Worm (Caenorhabditis elegans) whole organism, young adult: ENCODE data around the gene H20J04.6.
A peak's percentile ranks its signal among the peaks of the same experiment; 100 is the strongest.

ENCODE experiments used
- C06A6.2 ChIP-seq: fragments of 200-800 bp; sonication (Bioruptor generic); conservative IDR thresholded peaks from 2 replicates; pipeline ENCODE4 v1.3.6; 2022; ENCODE audit warnings: missing genetic modification characterization, missing compliant biosample characterization
- C17E4.6 ChIP-seq: fragments of 200-800 bp; sonication (Bioruptor generic); IDR thresholded peaks from 2 replicates; pipeline ENCODE4 v1.3.6; 2022; ENCODE audit warnings: missing genetic modification reagents, missing genetic modification characterization, missing compliant biosample characterization
- F10E7.11 ChIP-seq: sonication (generic microtip); optimal IDR thresholded peaks from 2 replicates; lab custom pipeline; 2017; ENCODE audit warnings: mild to moderate bottlenecking, missing genetic modification characterization, moderate library complexity, missing compliant biosample characterization
- F23B12.7 ChIP-seq: sonication (generic microtip); optimal IDR thresholded peaks from 2 replicates; lab custom pipeline; 2017; ENCODE audit warnings: missing genetic modification characterization, mild to moderate bottlenecking, missing compliant biosample characterization, antibody characterized with exemption, moderate library complexity; ENCODE audit not compliant: insufficient read depth
- F52B5.7 ChIP-seq: sonication (generic microtip); optimal IDR thresholded peaks from 2 replicates; lab custom pipeline; 2016; ENCODE audit warnings: mild to moderate bottlenecking, missing genetic modification characterization, missing compliant biosample characterization
- F55B11.4 ChIP-seq: sonication (generic microtip); optimal IDR thresholded peaks from 2 replicates; lab custom pipeline; 2016; ENCODE audit warnings: missing compliant biosample characterization, missing genetic modification characterization, borderline replicate concordance; ENCODE audit not compliant: insufficient read depth
- F57A8.1 ChIP-seq: fragments of 200-800 bp; sonication (Bioruptor generic); optimal IDR thresholded peaks from 2 replicates; lab custom pipeline; 2018; ENCODE audit warnings: mild to moderate bottlenecking, missing genetic modification characterization, moderate library complexity, missing compliant biosample characterization
- Y95B8A.8 ChIP-seq: fragments of 200-800 bp; sonication (Bioruptor generic); IDR thresholded peaks from 2 replicates; pipeline ENCODE4 v1.3.6; 2022; ENCODE audit warnings: missing genetic modification reagents, missing genetic modification characterization, missing compliant biosample characterization
- akir-1 ChIP-seq: fragments of 200-800 bp; sonication (Bioruptor generic); optimal IDR thresholded peaks from 2 replicates; lab custom pipeline; 2018; ENCODE audit warnings: mild to moderate bottlenecking, missing genetic modification characterization, moderate library complexity, missing compliant biosample characterization
- ama-1 ChIP-seq, 3 experiments: fragments of 150-350 bp in 1 of 3; sonication (generic microtip) in 2 of 3; optimal IDR thresholded peaks; 2 replicates each; lab custom pipeline; 2014 to 2018; ENCODE audit warnings: missing biosample characterization in 2 of 3, missing genetic modification characterization in 2 of 3, missing genetic modification reagents in 2 of 3
- ccch-3 ChIP-seq: fragments of 200-800 bp; sonication (Bioruptor generic); optimal IDR thresholded peaks from 2 replicates; lab custom pipeline; 2018; ENCODE audit warnings: mild to moderate bottlenecking, missing genetic modification characterization, missing compliant biosample characterization
- cebp-2 ChIP-seq: fragments of 200-800 bp; sonication (Bioruptor generic); IDR thresholded peaks from 2 replicates; pipeline ENCODE4 v1.3.6; 2022; ENCODE audit warnings: missing genetic modification characterization, missing compliant biosample characterization
- ceh-40 ChIP-seq: fragments of 200-800 bp; sonication (Bioruptor generic); IDR thresholded peaks from 2 replicates; pipeline ENCODE4 v1.3.6; 2022; ENCODE audit warnings: missing genetic modification characterization, missing compliant biosample characterization
- chd-7 ChIP-seq: sonication (generic microtip); optimal IDR thresholded peaks from 2 replicates; lab custom pipeline; 2016; ENCODE audit warnings: mild to moderate bottlenecking, missing genetic modification characterization, moderate library complexity, missing compliant biosample characterization
- die-1 ChIP-seq: sonication (generic microtip); optimal IDR thresholded peaks from 2 replicates; lab custom pipeline; 2016; ENCODE audit warnings: missing genotype, mild to moderate bottlenecking, missing genetic modification characterization, missing compliant biosample characterization
- dpff-1 ChIP-seq: sonication (generic microtip); optimal IDR thresholded peaks from 2 replicates; lab custom pipeline; 2017; ENCODE audit warnings: mild to moderate bottlenecking, missing genetic modification characterization, missing compliant biosample characterization
- egl-44 ChIP-seq: fragments of 200-800 bp; sonication (Bioruptor generic); IDR thresholded peaks from 2 replicates; pipeline ENCODE4 v1.3.6; 2022; ENCODE audit warnings: missing genetic modification reagents, missing genetic modification characterization, missing compliant biosample characterization
- fkh-3 ChIP-seq: sonication (generic microtip); optimal IDR thresholded peaks from 2 replicates; lab custom pipeline; 2016; ENCODE audit warnings: mild to moderate bottlenecking, missing genetic modification characterization, missing compliant biosample characterization
- him-1 ChIP-seq: sonication (generic microtip); optimal IDR thresholded peaks from 2 replicates; lab custom pipeline; 2016; ENCODE audit warnings: missing genotype, missing genetic modification reagents, missing genetic modification characterization, missing compliant biosample characterization
- hlh-26 ChIP-seq: fragments of 200-800 bp; sonication (Bioruptor generic); conservative IDR thresholded peaks from 2 replicates; pipeline ENCODE4 v1.3.6; 2022; ENCODE audit warnings: missing genetic modification reagents, missing genetic modification characterization, missing compliant biosample characterization
- hmg-20 ChIP-seq: fragments of 200-800 bp; sonication (Bioruptor generic); IDR thresholded peaks from 2 replicates; pipeline ENCODE4 v1.3.6; 2022; ENCODE audit warnings: missing genetic modification reagents, missing genetic modification characterization, missing compliant biosample characterization
- let-526 ChIP-seq: fragments of 200-800 bp; sonication (Bioruptor generic); IDR thresholded peaks from 2 replicates; pipeline ENCODE4 v1.3.6; 2022; ENCODE audit warnings: missing genetic modification reagents, missing genetic modification characterization, missing compliant biosample characterization
- lsl-1 ChIP-seq: fragments of 200-800 bp; sonication (Bioruptor generic); optimal IDR thresholded peaks from 2 replicates; lab custom pipeline; 2018; ENCODE audit warnings: mild to moderate bottlenecking, missing genetic modification characterization, moderate library complexity, missing compliant biosample characterization
- mes-4 ChIP-seq: sonication (generic microtip); optimal IDR thresholded peaks from 2 replicates; lab custom pipeline; 2016; ENCODE audit warnings: missing genotype, missing genetic modification characterization, missing compliant biosample characterization
- mxl-1 ChIP-seq: sonication (generic microtip); optimal IDR thresholded peaks from 2 replicates; lab custom pipeline; 2016; ENCODE audit warnings: missing genetic modification characterization, missing compliant biosample characterization
- nfya-2 ChIP-seq: fragments of 200-800 bp; sonication (Bioruptor generic); IDR thresholded peaks from 2 replicates; pipeline ENCODE4 v1.3.6; 2022; ENCODE audit warnings: missing genetic modification reagents, missing genetic modification characterization, missing compliant biosample characterization
- nfyb-1 ChIP-seq: fragments of 200-800 bp; sonication (Bioruptor generic); IDR thresholded peaks from 2 replicates; pipeline ENCODE4 v1.3.6; 2022; ENCODE audit warnings: missing genetic modification reagents, missing genetic modification characterization, missing compliant biosample characterization
- nhr-80 ChIP-seq: sonication (generic microtip); optimal IDR thresholded peaks from 2 replicates; lab custom pipeline; 2016; ENCODE audit warnings: missing genetic modification characterization, missing compliant biosample characterization
- rec-8 ChIP-seq, 2 experiments: sonication (generic microtip); optimal IDR thresholded peaks; 2 replicates each; lab custom pipeline; 2016; ENCODE audit warnings: mild to moderate bottlenecking in 2 of 2, missing genetic modification characterization in 2 of 2, missing genetic modification reagents in 2 of 2, missing genotype in 2 of 2, missing biosample characterization in 1 of 2, missing compliant biosample characterization in 1 of 2, moderate library complexity in 1 of 2
- snpc-1.3 ChIP-seq: sonication (generic microtip); optimal IDR thresholded peaks from 2 replicates; lab custom pipeline; 2017; ENCODE audit warnings: missing genetic modification characterization, mild to moderate bottlenecking, missing compliant biosample characterization, antibody characterized with exemption, moderate library complexity, missing genotype, missing genetic modification reagents; ENCODE audit not compliant: insufficient read depth
- somi-1 ChIP-seq: fragments of 200-800 bp; sonication (Bioruptor generic); optimal IDR thresholded peaks from 2 replicates; lab custom pipeline; 2018; ENCODE audit warnings: mild to moderate bottlenecking, missing genetic modification characterization, missing compliant biosample characterization
- sptf-2 ChIP-seq: fragments of 200-800 bp; sonication (Bioruptor generic); optimal IDR thresholded peaks from 2 replicates; lab custom pipeline; 2018; ENCODE audit warnings: mild to moderate bottlenecking, missing genetic modification characterization, missing compliant biosample characterization
- tlf-1 ChIP-seq: fragments of 200-800 bp; sonication (Bioruptor generic); optimal IDR thresholded peaks from 2 replicates; lab custom pipeline; 2018; ENCODE audit warnings: mild to moderate bottlenecking, missing genetic modification characterization, missing compliant biosample characterization
- ztf-18 ChIP-seq: sonication (generic microtip); optimal IDR thresholded peaks from 2 replicates; lab custom pipeline; 2016; ENCODE audit warnings: missing genotype, mild to moderate bottlenecking, missing genetic modification characterization, missing compliant biosample characterization
- ztf-26 ChIP-seq: sonication (generic microtip); optimal IDR thresholded peaks from 2 replicates; lab custom pipeline; 2017; ENCODE audit warnings: missing genetic modification characterization, missing compliant biosample characterization

Gene H20J04.6

DNA sequence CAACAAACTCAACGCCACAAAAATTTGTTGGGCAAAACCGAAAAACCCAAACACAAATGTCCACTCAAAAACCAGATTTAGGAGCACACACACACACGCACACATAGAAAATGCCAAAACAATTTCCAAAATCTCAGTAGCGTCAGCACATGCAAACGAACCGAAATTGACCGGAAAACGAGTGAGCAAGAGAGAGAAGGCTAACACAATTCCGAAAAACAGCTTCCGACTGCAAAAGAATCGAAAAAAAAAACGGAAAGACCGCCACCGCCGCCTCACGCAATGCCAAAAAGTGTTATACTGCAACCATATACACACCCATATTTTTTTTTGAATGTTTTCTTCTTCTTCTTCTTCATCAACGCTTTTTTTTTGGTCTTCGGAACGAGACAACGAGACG lies 31.3 kb upstream of the H20J04.6 start:
- TF ChIP-seq somi-1 (no peak), rec-8 (tag; optimal IDR thresholded peaks at IDR 0.05; lab: Kevin White, UChicago) (no peak), C06A6.2 (GFP tag; lab: Robert Waterston, UW) (no peak), F10E7.11 (tag; lab: Kevin White, UChicago) (no peak)

ce11 chrII:4293027-4293522 lies 30.0 kb upstream of the H20J04.6 start:
- TF ChIP-seq nhr-80 (tag; lab: Kevin White, UChicago) (no peak), ama-1 (optimal IDR thresholded peaks at IDR 0.05; lab: Kevin White, UChicago) (no peak), ama-1 (GFP tag; optimal IDR thresholded peaks at IDR 0.05; lab: Kevin White, UChicago) (no peak), F57A8.1 (GFP tag; lab: Kevin White, UChicago) (no peak), hmg-20 (GFP tag; lab: Robert Waterston, UW) (no peak), tlf-1 (GFP tag; lab: Kevin White, UChicago) (no peak), lsl-1 (GFP tag; lab: Kevin White, UChicago) (no peak), ceh-40 (GFP tag; lab: Robert Waterston, UW) (no peak)

ce11 chrII:4294189-4294588 lies 28.9 kb upstream of the H20J04.6 start:
- TF ChIP-seq sptf-2, result no peak
- TF ChIP-seq mxl-1 (tag; lab: Kevin White, UChicago), result no peak

ce11 chrII:4294801-4295200 lies 28.3 kb upstream of the H20J04.6 start, which contains the start of gene rml-4:
rml-4 (plus strand) TSS chrII:4295101.
- TF ChIP-seq F55B11.4 (tag; lab: Kevin White, UChicago), result no peak
- TF ChIP-seq C17E4.6 (GFP tag; lab: Robert Waterston, UW), result no peak
- TF ChIP-seq ceh-40 (GFP tag; lab: Robert Waterston, UW), result no peak
- no peak for TF ChIP-seq hlh-26 (GFP tag; lab: Robert Waterston, UW)
- no peak for TF ChIP-seq ccch-3
- no peak for TF ChIP-seq die-1
- no peak for TF ChIP-seq him-1 (tag; lab: Kevin White, UChicago)
- TF ChIP-seq ztf-18 (tag; lab: Kevin White, UChicago), result no peak
- TF ChIP-seq egl-44, result no peak
- TF ChIP-seq snpc-1.3 (tag; lab: Kevin White, UChicago), result no peak
- no peak for TF ChIP-seq akir-1 (GFP tag; lab: Kevin White, UChicago)
- no peak for TF ChIP-seq fkh-3 (tag; lab: Kevin White, UChicago)
- TF ChIP-seq let-526, result no peak
- TF ChIP-seq nfya-2 (GFP tag; lab: Robert Waterston, UW), result no peak
- TF ChIP-seq F52B5.7 (tag; lab: Kevin White, UChicago), result no peak
- no peak for TF ChIP-seq cebp-2
- no peak for TF ChIP-seq nfyb-1 (GFP tag; lab: Robert Waterston, UW)
- TF ChIP-seq ztf-26, result no peak
- no peak for TF ChIP-seq F23B12.7 (tag; lab: Kevin White, UChicago)
- no peak for TF ChIP-seq mes-4 (tag; lab: Kevin White, UChicago)

ce11 chrII:4297259-4297658 lies 25.8 kb upstream of the H20J04.6 start:
- TF ChIP-seq chd-7 (tag; lab: Kevin White, UChicago), result no peak
- TF ChIP-seq nhr-80 (tag; lab: Kevin White, UChicago), result peak; percentile 35
- 0 out of 2 replicates have a peak, but pooled peaks have one; percentile 41 for TF ChIP-seq Y95B8A.8 (GFP tag; lab: Robert Waterston, UW)
- no peak for TF ChIP-seq dpff-1 (tag; lab: Kevin White, UChicago)
- TF ChIP-seq akir-1 (GFP tag; lab: Kevin White, UChicago), result no peak
